Fruit fly (Drosophila melanogaster): ENCODE results near the gene CG18809.

Gene CG18809

dm6 chrX:19744003-19744488 is at the start of gene CG18809, which contains the start of the genes COX6B, CG33932 and Rpp20 (continued):
- peak; percentile 99 for TF ChIP-seq CG42726 (GFP tag; IDR thresholded peaks at IDR 0.05; ENCODE audit: partially characterized antibody)
- TF ChIP-seq Atf3 (GFP tag; optimal IDR thresholded peaks at IDR 0.05) = peak; percentile 56
- peak; percentile 84 for TF ChIP-seq CG7786 (GFP tag; optimal IDR thresholded peaks at IDR 0.05)
- peak; percentile 78 for TF ChIP-seq cg (GFP tag; optimal IDR thresholded peaks at IDR 0.05)
- TF ChIP-seq nom (GFP tag; optimal IDR thresholded peaks at IDR 0.05) = peak; percentile 42
- no peak for TF ChIP-seq Lim3 (GFP tag; IDR thresholded peaks at IDR 0.05)
- TF ChIP-seq Hr51 (GFP tag; optimal IDR thresholded peaks at IDR 0.05) = peak; percentile 1 to 65
- TF ChIP-seq Spps (tag; optimal IDR thresholded peaks at IDR 0.05) = no peak
- peak; percentile 59 for TF ChIP-seq ssp (GFP tag; IDR thresholded peaks at IDR 0.05)
- no peak for TF ChIP-seq CG32767 (GFP tag; IDR thresholded peaks at IDR 0.05)
- no peak for TF ChIP-seq CG5180 (GFP tag; optimal IDR thresholded peaks at IDR 0.05)
- TF ChIP-seq CG1602 (GFP tag; optimal IDR thresholded peaks at IDR 0.05) = peak; percentile 40
- peak; percentile 37 for TF ChIP-seq CG1233 (GFP tag; optimal IDR thresholded peaks at IDR 0.05)
- 0 out of 2 replicates have a peak, but pooled peaks have one; percentile 36 for TF ChIP-seq Atf6 (GFP tag; IDR thresholded peaks at IDR 0.05)
- TF ChIP-seq grn (GFP tag; optimal IDR thresholded peaks at IDR 0.05) = peak; percentile 7
- TF ChIP-seq vfl (GFP tag; optimal IDR thresholded peaks at IDR 0.05) = peak; percentile 85
- TF ChIP-seq slp2 (GFP tag; optimal IDR thresholded peaks at IDR 0.05) = no peak
- peak; percentile 31; the same call in 1 of the 2 replicates for TF ChIP-seq Taf1 (GFP tag; IDR thresholded peaks at IDR 0.05)
- peak; percentile 28 for TF ChIP-seq pb (GFP tag; optimal IDR thresholded peaks at IDR 0.05)
- TF ChIP-seq CG14860 (GFP tag; IDR thresholded peaks at IDR 0.05; ENCODE audit: partially characterized antibody) = peak; percentile 86
- TF ChIP-seq CG16863 (GFP tag; optimal IDR thresholded peaks at IDR 0.05) = peak; percentile 32
- TF ChIP-seq CG33213 (GFP tag; optimal IDR thresholded peaks at IDR 0.05) = peak; percentile 80
- TF ChIP-seq tin (GFP tag; optimal IDR thresholded peaks at IDR 0.05) = peak; percentile 61
- no peak for TF ChIP-seq CG12299 (tag; optimal IDR thresholded peaks at IDR 0.05)
- no peak for TF ChIP-seq CG8388 (GFP tag; optimal IDR thresholded peaks at IDR 0.05)
- TF ChIP-seq CG13894 (tag; optimal IDR thresholded peaks at IDR 0.05) = peak; percentile 81
- TF ChIP-seq H15 (GFP tag; IDR thresholded peaks at IDR 0.05) = peak; percentile 37; the same call in 1 of the 3 replicates
- peak; percentile 81 for TF ChIP-seq slbo (GFP tag; IDR thresholded peaks at IDR 0.05)
- no peak for TF ChIP-seq Dip2 (GFP tag; IDR thresholded peaks at IDR 0.05)
- TF ChIP-seq CG12236 (GFP tag; optimal IDR thresholded peaks at IDR 0.05) = peak; percentile 2
- TF ChIP-seq Oli (tag; optimal IDR thresholded peaks at IDR 0.05) = peak; percentile 14
- TF ChIP-seq CG12104 (GFP tag; optimal IDR thresholded peaks at IDR 0.05) = peak; percentile 27
- TF ChIP-seq Fer3 (tag; optimal IDR thresholded peaks at IDR 0.05) = peak; percentile 31
- TF ChIP-seq CG10654 (GFP tag; optimal IDR thresholded peaks at IDR 0.05) = peak; percentile 56
- peak; percentile 72 for TF ChIP-seq repo (GFP tag; optimal IDR thresholded peaks at IDR 0.05)
- peak; percentile 80 for TF ChIP-seq CG9609 (GFP tag; optimal IDR thresholded peaks at IDR 0.05)
- peak; percentile 23 for TF ChIP-seq CG30431 (GFP tag; optimal IDR thresholded peaks at IDR 0.05)
- TF ChIP-seq CG2129 (GFP tag; IDR thresholded peaks at IDR 0.05; ENCODE audit: partially characterized antibody) = peak; percentile 84
- peak; percentile 71 for TF ChIP-seq nmo (GFP tag; optimal IDR thresholded peaks at IDR 0.05)
- peak; percentile 87 for TF ChIP-seq zfh2 (GFP tag; optimal IDR thresholded peaks at IDR 0.05)
- no peak for TF ChIP-seq CG33557 (GFP tag; optimal IDR thresholded peaks at IDR 0.05)
- TF ChIP-seq inv (GFP tag; IDR thresholded peaks at IDR 0.05; ENCODE audit: partially characterized antibody) = peak; percentile 94
- TF ChIP-seq CG15011 (GFP tag; optimal IDR thresholded peaks at IDR 0.05) = no peak
- TF ChIP-seq ro (GFP tag; IDR thresholded peaks at IDR 0.05) = no peak
- TF ChIP-seq fd96Cb (tag; optimal IDR thresholded peaks at IDR 0.05) = no peak
- peak; percentile 50 for TF ChIP-seq CG4424 (GFP tag; optimal IDR thresholded peaks at IDR 0.05)
- TF ChIP-seq br (optimal IDR thresholded peaks at IDR 0.05) = no peak
- peak; percentile 11; the same call in 1 of the 2 replicates for TF ChIP-seq ttk (GFP tag; IDR thresholded peaks at IDR 0.05)
- TF ChIP-seq CG13123 (GFP tag; optimal IDR thresholded peaks at IDR 0.05) = peak; percentile 35
- peak; percentile 59 for TF ChIP-seq CG13775 (GFP tag; optimal IDR thresholded peaks at IDR 0.05)
- TF ChIP-seq unpg (GFP tag; optimal IDR thresholded peaks at IDR 0.05) = peak; percentile 31

All from whole organism, embryonic.